Worm (Caenorhabditis elegans) whole organism, midembryonic: ENCODE results near the gene dlc-4.

Source experiments
- ref-1 ChIP-seq: fragments of 200-800 bp; sonication (Bioruptor generic); conservative IDR thresholded peaks from 2 replicates; pipeline ENCODE4 v1.3.6; 2022; ENCODE audit warnings: missing genetic modification reagents, missing genetic modification characterization, missing compliant biosample characterization
- ztf-23 ChIP-seq: fragments of 200-800 bp; sonication (Bioruptor generic); IDR thresholded peaks from 2 replicates; pipeline ENCODE4 v1.3.6; 2022; ENCODE audit warnings: missing genetic modification reagents, missing genetic modification characterization, missing compliant biosample characterization

- TF ChIP-seq ztf-23 (no peak; the same call in 1 of the 2 replicates), ref-1 (GFP tag; lab: Robert Waterston, UW) (no peak)
Observed at ce11 chrIV:16492327-16492726, 49.3 kb downstream of the dlc-4 start.
